Fruit fly (Drosophila melanogaster) whole organism, pupa: Measurements from ENCODE around the gene Rpp30.

ENCODE experiments used
- CG10348 ChIP-seq: fragments of 200-800 bp; sonication (Bioruptor generic); IDR thresholded peaks from 2 replicates; pipeline ENCODE4 v1.3.6; 2022; ENCODE audit warnings: missing biosample characterization, missing genetic modification characterization
- CG12605 ChIP-seq: fragments of 200-800 bp; sonication (Bioruptor generic); IDR thresholded peaks from 2 replicates; pipeline ENCODE4 v1.3.6; 2022; ENCODE audit warnings: missing biosample characterization, missing genetic modification characterization
- CG13204 ChIP-seq: fragments of 200-800 bp; sonication (Bioruptor generic); optimal IDR thresholded peaks from 2 replicates; lab custom pipeline; 2018; ENCODE audit warnings: missing biosample characterization, mild to moderate bottlenecking, missing genetic modification characterization, moderate library complexity
- CG14655 ChIP-seq: fragments of 200-800 bp; sonication (Bioruptor generic); optimal IDR thresholded peaks from 3 replicates; lab custom pipeline; 2017; ENCODE audit warnings: mild to moderate bottlenecking, missing biosample characterization, missing genetic modification reagents, missing genetic modification characterization
- CG15710 ChIP-seq: fragments of 200-800 bp; sonication (Bioruptor generic); optimal IDR thresholded peaks from 2 replicates; lab custom pipeline; 2018; ENCODE audit warnings: missing biosample characterization, mild to moderate bottlenecking, missing genetic modification characterization, moderate library complexity
- CG17806 ChIP-seq: fragments of 200-800 bp; sonication (Bioruptor generic); optimal IDR thresholded peaks from 2 replicates; lab custom pipeline; 2018; ENCODE audit warnings: missing biosample characterization, mild to moderate bottlenecking, missing genetic modification characterization, moderate library complexity
- CG32121 ChIP-seq: fragments of 200-800 bp; sonication (Bioruptor generic); IDR thresholded peaks from 2 replicates; pipeline ENCODE4 v1.3.6; 2022; ENCODE audit warnings: missing biosample characterization, missing genetic modification characterization
- CG34367 ChIP-seq: fragments of 200-800 bp; sonication (Bioruptor generic); optimal IDR thresholded peaks from 2 replicates; lab custom pipeline; 2018; ENCODE audit warnings: missing biosample characterization, mild to moderate bottlenecking, missing genetic modification characterization
- CG4496 ChIP-seq: fragments of 200-800 bp; sonication (Bioruptor generic); IDR thresholded peaks from 3 replicates; pipeline ENCODE4 v1.3.6; 2022; ENCODE audit warnings: missing biosample characterization, missing genetic modification characterization
- CG8159 ChIP-seq: fragments of 200-800 bp; sonication (Bioruptor generic); optimal IDR thresholded peaks from 3 replicates; lab custom pipeline; 2018; ENCODE audit warnings: missing biosample characterization, mild to moderate bottlenecking, missing genetic modification characterization, moderate library complexity
- CG8301 ChIP-seq: fragments of 200-800 bp; sonication (Bioruptor generic); optimal IDR thresholded peaks from 2 replicates; lab custom pipeline; 2018; ENCODE audit warnings: missing biosample characterization, mild to moderate bottlenecking, missing genetic modification characterization
- CG9948 ChIP-seq: fragments of 200-800 bp; sonication (Bioruptor generic); optimal IDR thresholded peaks from 2 replicates; lab custom pipeline; 2018; ENCODE audit warnings: missing biosample characterization, mild to moderate bottlenecking, missing genetic modification characterization, moderate library complexity
- D1 ChIP-seq: fragments of 200-800 bp; sonication (Bioruptor generic); optimal IDR thresholded peaks from 2 replicates; lab custom pipeline; 2018; ENCODE audit warnings: missing biosample characterization, mild to moderate bottlenecking, missing genetic modification characterization, moderate library complexity
- EcR ChIP-seq: fragments of 200-800 bp; sonication (Bioruptor generic); optimal IDR thresholded peaks from 3 replicates; lab custom pipeline; 2019; ENCODE audit warnings: missing biosample characterization, missing genetic modification characterization, mild to moderate bottlenecking, moderate library complexity, missing genetic modification reagents
- Ets98B ChIP-seq: fragments of 200-800 bp; sonication (Bioruptor generic); IDR thresholded peaks from 2 replicates; pipeline ENCODE4 v1.3.6; 2022; ENCODE audit warnings: missing biosample characterization, missing genetic modification characterization
- Pif1A ChIP-seq: fragments of 200-800 bp; sonication (Bioruptor generic); optimal IDR thresholded peaks from 3 replicates; lab custom pipeline; 2016; ENCODE audit warnings: missing biosample characterization, missing genetic modification characterization
- Pif1B ChIP-seq: fragments of 200-800 bp; sonication (Bioruptor generic); optimal IDR thresholded peaks from 3 replicates; lab custom pipeline; 2016; ENCODE audit warnings: missing biosample characterization, missing genetic modification characterization
- Snoo ChIP-seq: fragments of 200-800 bp; sonication (Bioruptor generic); optimal IDR thresholded peaks from 3 replicates; lab custom pipeline; 2017; ENCODE audit warnings: missing biosample characterization, mild to moderate bottlenecking, missing genetic modification characterization, inconsistent platforms
- fd96Ca ChIP-seq: fragments of 200-800 bp; sonication (Bioruptor generic); IDR thresholded peaks from 3 replicates; pipeline ENCODE4 v1.3.6; 2022; ENCODE audit warnings: missing biosample characterization, missing genetic modification characterization
- gl ChIP-seq: fragments of 200-800 bp; sonication (Bioruptor generic); optimal IDR thresholded peaks from 2 replicates; lab custom pipeline; 2018; ENCODE audit warnings: missing biosample characterization, mild to moderate bottlenecking, missing genetic modification characterization
- rn ChIP-seq: fragments of 200-800 bp; sonication (Bioruptor generic); IDR thresholded peaks from 2 replicates; pipeline ENCODE4 v1.3.6; 2022; ENCODE audit warnings: missing biosample characterization, missing genetic modification characterization

The Rpp30 gene

dm6 chr2L:285596-286023 lies 33.4 kb upstream of the Rpp30 start:
- no peak for TF ChIP-seq CG15710 (tag; lab: Kevin White, UChicago)
- TF ChIP-seq rn: no peak
- TF ChIP-seq Snoo: peak; percentile 49
- TF ChIP-seq CG4496 (GFP tag; lab: Robert Waterston, UW): peak; percentile 79
- no peak for TF ChIP-seq CG8301 (tag; lab: Kevin White, UChicago)
- TF ChIP-seq CG14655 (GFP tag; lab: Kevin White, UChicago): no peak
- TF ChIP-seq CG32121 (GFP tag; lab: Robert Waterston, UW): no peak
- no peak for TF ChIP-seq Pif1A (GFP tag; lab: Kevin White, UChicago)
- peak; percentile 26; the same call in 1 of the 2 replicates for TF ChIP-seq CG12605
- peak; percentile 48 for TF ChIP-seq CG8159 (tag; lab: Kevin White, UChicago)
- peak; percentile 28 for TF ChIP-seq Ets98B (GFP tag; lab: Robert Waterston, UW)
- TF ChIP-seq EcR (GFP tag; lab: Kevin White, UChicago): no peak
- no peak for TF ChIP-seq Pif1B
- no peak for TF ChIP-seq CG34367
- TF ChIP-seq D1 (tag; lab: Kevin White, UChicago): no peak
- TF ChIP-seq gl (tag; lab: Kevin White, UChicago): no peak
- TF ChIP-seq CG13204: no peak
- no peak for TF ChIP-seq fd96Ca (GFP tag; lab: Robert Waterston, UW)
- no peak for TF ChIP-seq CG10348 (GFP tag; lab: Robert Waterston, UW)
- peak; percentile 41 for TF ChIP-seq CG9948 (tag; lab: Kevin White, UChicago)
- TF ChIP-seq CG17806 (tag; lab: Kevin White, UChicago): no peak

- TF ChIP-seq CG4496 (GFP tag; lab: Robert Waterston, UW) (peak; percentile 66), CG12605 (no peak), CG8301 (tag; lab: Kevin White, UChicago) (no peak), Ets98B (GFP tag; lab: Robert Waterston, UW) (peak; percentile 43; the same call in 1 of the 2 replicates), Pif1A (GFP tag; lab: Kevin White, UChicago) (no peak), fd96Ca (GFP tag; lab: Robert Waterston, UW) (peak; percentile 59; the same call in 1 of the 3 replicates), CG13204 (no peak), rn (no peak), CG14655 (GFP tag; lab: Kevin White, UChicago) (no peak), CG34367 (peak; percentile 18), CG17806 (tag; lab: Kevin White, UChicago) (peak; percentile 10), gl (tag; lab: Kevin White, UChicago) (peak; percentile 48), CG32121 (GFP tag; lab: Robert Waterston, UW) (0 out of 2 replicates have a peak, but pooled peaks have one; percentile 31), EcR (GFP tag; lab: Kevin White, UChicago) (peak; percentile 89), CG8159 (tag; lab: Kevin White, UChicago) (no peak), Snoo (peak; percentile 18), Pif1B (no peak), D1 (tag; lab: Kevin White, UChicago) (no peak), CG10348 (GFP tag; lab: Robert Waterston, UW) (no peak), CG9948 (tag; lab: Kevin White, UChicago) (no peak), CG15710 (tag; lab: Kevin White, UChicago) (peak; percentile 20)
These were observed 30.9 kb upstream of the Rpp30 start, which contains the start of gene CG11601 for dm6 chr2L:283071-283482. TSS of gene CG11601 (minus strand) at chr2L:283269.

dm6 chr2L:278134-278533 lies 26.0 kb upstream of the Rpp30 start, which contains the start of gene CG17078:
TSS of gene CG17078 (minus strand) at chr2L:278234.
- TF ChIP-seq CG15710 (tag; lab: Kevin White, UChicago) (no peak), CG34367 (no peak), CG14655 (GFP tag; lab: Kevin White, UChicago) (no peak), gl (tag; lab: Kevin White, UChicago) (no peak), fd96Ca (GFP tag; lab: Robert Waterston, UW) (no peak), Pif1A (GFP tag; lab: Kevin White, UChicago) (no peak), CG32121 (GFP tag; lab: Robert Waterston, UW) (no peak)
- TF ChIP-seq, all 21 proteins: peak for 0

- no peak for TF ChIP-seq CG34367
- no peak for TF ChIP-seq Pif1A (GFP tag; lab: Kevin White, UChicago)
- TF ChIP-seq gl (tag; lab: Kevin White, UChicago): no peak
- TF ChIP-seq EcR (GFP tag; lab: Kevin White, UChicago): peak; percentile 27
- no peak for TF ChIP-seq CG13204
- TF ChIP-seq Snoo: no peak
- TF ChIP-seq CG8159 (tag; lab: Kevin White, UChicago): no peak
These were observed 25.0 kb upstream of the Rpp30 start, which contains the start of gene smo for dm6 chr2L:277122-277671. TSS of gene smo (plus strand) at chr2L:277582.

- TF ChIP-seq CG15710 (tag; lab: Kevin White, UChicago) (peak; percentile 27), CG8301 (tag; lab: Kevin White, UChicago) (no peak)
These were observed 21.4 kb upstream of the Rpp30 start, which contains the start of the genes mbm and CG11555 for dm6 chr2L:273603-274002. TSS of gene mbm (minus strand) at chr2L:273715. TSS of gene CG11555 (plus strand) at chr2L:273836.

- TF ChIP-seq CG8301 (tag; lab: Kevin White, UChicago) (no peak), Pif1A (GFP tag; lab: Kevin White, UChicago) (no peak)
These were observed 19.4 kb upstream of the Rpp30 start, which contains the start of gene Dus1 for dm6 chr2L:271553-271952. TSS of gene Dus1 (minus strand) at chr2L:271744.
